Worm (Caenorhabditis elegans) whole organism, midembryonic: ENCODE measurements around the gene qdpr-1.

Experiments used
- cog-1 ChIP-seq: sonication (generic microtip); optimal IDR thresholded peaks from 2 replicates; lab custom pipeline; 2016; ENCODE audit warnings: missing genetic modification characterization, missing compliant biosample characterization
- flt-1 ChIP-seq: fragments of 200-800 bp; sonication (Bioruptor generic); IDR thresholded peaks from 2 replicates; pipeline ENCODE4 v1.3.6; 2022; ENCODE audit warnings: missing genetic modification characterization, missing compliant biosample characterization
- klf-2 ChIP-seq: fragments of 200-800 bp; sonication (Bioruptor generic); conservative IDR thresholded peaks from 2 replicates; pipeline ENCODE4 v1.3.6; 2022; ENCODE audit warnings: missing genetic modification reagents, missing genetic modification characterization, missing compliant biosample characterization
- med-1 ChIP-seq: sonication (generic microtip); optimal IDR thresholded peaks from 2 replicates; lab custom pipeline; 2017; ENCODE audit warnings: missing genetic modification characterization, mild to moderate bottlenecking, missing compliant biosample characterization, antibody characterized with exemption, missing genetic modification reagents; ENCODE audit not compliant: insufficient read depth
- ref-1 ChIP-seq: fragments of 200-800 bp; sonication (Bioruptor generic); conservative IDR thresholded peaks from 2 replicates; pipeline ENCODE4 v1.3.6; 2022; ENCODE audit warnings: missing genetic modification reagents, missing genetic modification characterization, missing compliant biosample characterization
- tab-1 ChIP-seq: fragments of 200-800 bp; sonication (Bioruptor generic); IDR thresholded peaks from 2 replicates; pipeline ENCODE4 v1.3.6; 2022; ENCODE audit warnings: missing genetic modification characterization, missing compliant biosample characterization
- ztf-23 ChIP-seq: fragments of 200-800 bp; sonication (Bioruptor generic); IDR thresholded peaks from 2 replicates; pipeline ENCODE4 v1.3.6; 2022; ENCODE audit warnings: missing genetic modification reagents, missing genetic modification characterization, missing compliant biosample characterization
- ztf-29 ChIP-seq: fragments of 200-800 bp; sonication (Bioruptor generic); IDR thresholded peaks from 2 replicates; pipeline ENCODE4 v1.3.6; 2022; ENCODE audit warnings: missing genetic modification reagents, missing genetic modification characterization, missing compliant biosample characterization

DNA sequence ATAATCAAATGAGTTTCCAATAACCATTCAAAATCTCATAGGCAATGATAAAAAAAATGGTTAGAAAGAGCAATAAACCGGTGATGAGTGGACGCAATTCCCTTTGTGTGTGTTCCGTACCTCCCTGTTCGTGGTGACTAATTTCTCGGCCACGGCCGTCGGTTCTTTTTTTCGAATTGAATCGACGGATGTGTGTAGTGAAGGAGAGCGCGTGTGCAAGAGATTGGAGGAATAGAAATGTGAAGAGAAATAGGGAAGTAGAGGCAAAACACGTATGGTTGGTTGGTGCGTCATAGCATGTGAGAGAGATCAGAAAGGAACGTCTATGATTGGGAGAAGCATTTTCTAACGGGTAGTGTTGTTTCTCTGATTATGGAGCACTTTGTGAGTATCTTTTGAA is 33.9 kb upstream of the qdpr-1 start:
- TF ChIP-seq ztf-23 (GFP tag; lab: Robert Waterston, UW) (no peak), cog-1 (tag; lab: Kevin White, UChicago) (no peak), ztf-29 (GFP tag; lab: Robert Waterston, UW) (no peak), klf-2 (no peak), flt-1 (GFP tag; lab: Robert Waterston, UW) (0 out of 2 replicates have a peak, but pooled peaks have one; percentile 44), ref-1 (GFP tag; lab: Robert Waterston, UW) (no peak), med-1 (no peak), tab-1 (GFP tag; lab: Robert Waterston, UW) (no peak)
